Fruit fly (Drosophila melanogaster) whole organism: ENCODE data around the gene lawc.
A peak's percentile ranks its signal among the peaks of the same experiment; 100 is the strongest.

Source experiments
- CG8478 ChIP-seq: fragments of >200 bp; optimal IDR thresholded peaks from 2 replicates; lab custom pipeline; 2018; ENCODE audit warnings: inconsistent platforms
- Dll ChIP-seq: fragments of >200 bp; optimal IDR thresholded peaks from 2 replicates; lab custom pipeline; 2017
- EcR ChIP-seq, 2 experiments: fragments of >200 bp; optimal IDR thresholded peaks; 2 replicates each; lab custom pipeline; 2017; ENCODE audit warnings: missing biosample characterization in 2 of 2, missing genetic modification characterization in 2 of 2, missing genetic modification reagents in 2 of 2
- pan ChIP-seq: fragments of >200 bp; optimal IDR thresholded peaks from 2 replicates; lab custom pipeline; 2017
- psq ChIP-seq: fragments of >200 bp; optimal IDR thresholded peaks from 2 replicates; lab custom pipeline; 2017
- usp ChIP-seq: fragments of >200 bp; optimal IDR thresholded peaks from 2 replicates; lab custom pipeline; 2017; ENCODE audit warnings: missing biosample characterization, missing genetic modification characterization, mixed read lengths

DNA sequence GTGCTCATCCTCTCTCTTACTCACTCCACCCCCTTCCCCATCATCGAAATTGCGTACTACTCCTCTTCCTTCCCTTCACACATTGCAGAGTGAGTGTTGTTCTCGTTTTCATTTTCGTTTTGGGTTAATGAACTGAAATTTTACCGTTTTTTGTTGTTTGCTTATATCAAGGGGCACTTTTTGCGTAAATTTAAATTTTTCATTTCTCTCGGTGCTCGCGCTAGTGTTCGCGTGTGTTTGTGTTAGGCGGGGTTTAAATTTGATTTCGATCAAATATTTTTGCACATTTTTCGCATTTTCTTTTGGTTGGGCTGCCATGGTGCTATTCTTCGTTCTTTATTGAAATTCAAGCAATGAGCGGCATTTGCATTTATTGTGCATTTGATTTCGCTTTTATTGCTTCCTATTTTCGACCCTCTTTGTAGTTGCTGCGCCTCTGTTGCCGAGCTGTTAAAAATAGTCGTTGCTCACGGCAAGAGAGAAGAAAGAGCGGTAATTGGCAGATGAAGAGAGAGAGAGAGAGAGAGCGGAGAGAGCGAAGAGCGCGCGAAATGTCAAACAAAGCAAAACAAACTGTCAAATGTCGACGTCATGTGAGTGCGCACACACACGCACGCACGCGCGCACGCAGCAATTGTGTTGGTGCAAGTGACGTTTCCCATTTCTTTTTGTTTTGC lies 9.5 kb upstream of the lawc start:
- TF ChIP-seq Dll (no peak), CG8478 (lab: Kevin White, UChicago) (no peak), pan (lab: Kevin White, UChicago) (peak; percentile 63), usp (no peak), psq (no peak), EcR (GFP tag; optimal IDR thresholded peaks at IDR 0.05; lab: Kevin White, UChicago) (peak; percentile 23 to 52)
